Fruit fly (Drosophila melanogaster): ENCODE data around the gene CG2972.

Gene CG2972

dm6 chrX:10086095-10086888 lies 3.3 kb downstream of the CG2972 start, which contains the start of the genes Naxe and RhoU:
Naxe (minus strand) TSS chrX:10086171.
RhoU (plus strand) TSS chrX:10086527.
- TF ChIP-seq Mnt (GFP tag; optimal IDR thresholded peaks at IDR 0.05) = peak; percentile 36
- no peak for TF ChIP-seq cic (GFP tag; optimal IDR thresholded peaks at IDR 0.05)
- TF ChIP-seq CG7045 (GFP tag; optimal IDR thresholded peaks at IDR 0.05) = no peak
- TF ChIP-seq CG12768 (GFP tag; optimal IDR thresholded peaks at IDR 0.05) = no peak
- no peak for TF ChIP-seq Crg-1 (GFP tag; optimal IDR thresholded peaks at IDR 0.05)
- TF ChIP-seq CG1620 (GFP tag; optimal IDR thresholded peaks at IDR 0.05) = peak; percentile 52
- TF ChIP-seq Clk (GFP tag; optimal IDR thresholded peaks at IDR 0.05) = no peak
- no peak for TF ChIP-seq pad (GFP tag; optimal IDR thresholded peaks at IDR 0.05)
- TF ChIP-seq tj (GFP tag; optimal IDR thresholded peaks at IDR 0.05) = peak; percentile 44
- no peak for TF ChIP-seq CG33017 (tag; optimal IDR thresholded peaks at IDR 0.05)
- no peak for TF ChIP-seq CG5204 (GFP tag; optimal IDR thresholded peaks at IDR 0.05)
- TF ChIP-seq toe (GFP tag; optimal IDR thresholded peaks at IDR 0.05) = peak; percentile 29
- no peak for TF ChIP-seq Hr96 (GFP tag; optimal IDR thresholded peaks at IDR 0.05)
- TF ChIP-seq bab1 (GFP tag; optimal IDR thresholded peaks at IDR 0.05) = peak; percentile 39
- peak; percentile 79 for TF ChIP-seq ovo (GFP tag; optimal IDR thresholded peaks at IDR 0.05)
- peak; percentile 18 for TF ChIP-seq CG7101 (tag; optimal IDR thresholded peaks at IDR 0.05)
- peak; percentile 23 for TF ChIP-seq CG14711 (tag; optimal IDR thresholded peaks at IDR 0.05)
- TF ChIP-seq cnc (optimal IDR thresholded peaks at IDR 0.05) = no peak
- TF ChIP-seq kay (GFP tag; ENCODE audit: borderline replicate concordance) = no peak
- no peak for TF ChIP-seq CG11617 (GFP tag; optimal IDR thresholded peaks at IDR 0.05)

dm6 chrX:10088023-10088913 lies 5.3 kb downstream of the CG2972 start:
- TF ChIP-seq CG7101 (tag; optimal IDR thresholded peaks at IDR 0.05) = peak; percentile 7
- TF ChIP-seq tj (GFP tag; optimal IDR thresholded peaks at IDR 0.05) = peak; percentile 67
- TF ChIP-seq CG14711 (tag; optimal IDR thresholded peaks at IDR 0.05) = peak; percentile 14
- TF ChIP-seq CG1620 (GFP tag; optimal IDR thresholded peaks at IDR 0.05) = peak; percentile 16
- TF ChIP-seq CG5204 (GFP tag; optimal IDR thresholded peaks at IDR 0.05) = no peak
- TF ChIP-seq bab1 (GFP tag; optimal IDR thresholded peaks at IDR 0.05) = peak; percentile 13

- TF ChIP-seq Hr96 (GFP tag; optimal IDR thresholded peaks at IDR 0.05) (no peak), CG33017 (tag; optimal IDR thresholded peaks at IDR 0.05) (no peak), CG11617 (GFP tag; optimal IDR thresholded peaks at IDR 0.05) (no peak), CG7101 (tag; optimal IDR thresholded peaks at IDR 0.05) (no peak), CG7045 (GFP tag; optimal IDR thresholded peaks at IDR 0.05) (no peak), CG14711 (tag; optimal IDR thresholded peaks at IDR 0.05) (no peak), pad (GFP tag; optimal IDR thresholded peaks at IDR 0.05) (no peak), cnc (optimal IDR thresholded peaks at IDR 0.05) (no peak)
Measured at dm6 chrX:10089188-10089587, 6.2 kb downstream of the CG2972 start.

- TF ChIP-seq pad (GFP tag; optimal IDR thresholded peaks at IDR 0.05) = no peak
- no peak for TF ChIP-seq ovo (GFP tag; optimal IDR thresholded peaks at IDR 0.05)
- TF ChIP-seq CG14711 (tag; optimal IDR thresholded peaks at IDR 0.05) = no peak
- no peak for TF ChIP-seq Crg-1 (GFP tag; optimal IDR thresholded peaks at IDR 0.05)
- no peak for TF ChIP-seq Hr96 (GFP tag; optimal IDR thresholded peaks at IDR 0.05)
- no peak for TF ChIP-seq Mnt (GFP tag; optimal IDR thresholded peaks at IDR 0.05)
- TF ChIP-seq CG33017 (tag; optimal IDR thresholded peaks at IDR 0.05) = no peak
Measured at dm6 chrX:10092796-10093195, 9.8 kb downstream of the CG2972 start.

dm6 chrX:10103569-10104083 lies 20.7 kb downstream of the CG2972 start:
- TF ChIP-seq tj (GFP tag; optimal IDR thresholded peaks at IDR 0.05) (no peak), CG7101 (tag; optimal IDR thresholded peaks at IDR 0.05) (no peak), CG7045 (GFP tag; optimal IDR thresholded peaks at IDR 0.05) (no peak), ovo (GFP tag; optimal IDR thresholded peaks at IDR 0.05) (no peak), toe (GFP tag; optimal IDR thresholded peaks at IDR 0.05) (no peak), kay (GFP tag; ENCODE audit: borderline replicate concordance) (no peak), CG1620 (GFP tag; optimal IDR thresholded peaks at IDR 0.05) (no peak), cnc (optimal IDR thresholded peaks at IDR 0.05) (no peak), Hr96 (GFP tag; optimal IDR thresholded peaks at IDR 0.05) (no peak), CG5204 (GFP tag; optimal IDR thresholded peaks at IDR 0.05) (no peak)

dm6 chrX:10104477-10104876 lies 21.5 kb downstream of the CG2972 start:
- TF ChIP-seq pad (GFP tag; optimal IDR thresholded peaks at IDR 0.05) (no peak), CG7045 (GFP tag; optimal IDR thresholded peaks at IDR 0.05) (no peak), cic (GFP tag; optimal IDR thresholded peaks at IDR 0.05) (no peak), CG5204 (GFP tag; optimal IDR thresholded peaks at IDR 0.05) (no peak), ovo (GFP tag; optimal IDR thresholded peaks at IDR 0.05) (no peak), toe (GFP tag; optimal IDR thresholded peaks at IDR 0.05) (no peak), CG11617 (GFP tag; optimal IDR thresholded peaks at IDR 0.05) (no peak), Clk (GFP tag; optimal IDR thresholded peaks at IDR 0.05) (no peak), CG1620 (GFP tag; optimal IDR thresholded peaks at IDR 0.05) (no peak)
